Worm (Caenorhabditis elegans) whole organism, L1 larva: ENCODE data around the gene meg-2.

Experiments used
- aly-2 ChIP-seq: fragments of 150-350 bp; optimal IDR thresholded peaks from 2 replicates; lab custom pipeline; 2014; ENCODE audit warnings: missing biosample characterization, missing genetic modification characterization
- ama-1 ChIP-seq: fragments of 150-350 bp; optimal IDR thresholded peaks from 2 replicates; lab custom pipeline; 2014
- ceh-63 ChIP-seq: fragments of 200-800 bp; sonication (Bioruptor generic); optimal IDR thresholded peaks from 2 replicates; lab custom pipeline; 2018; ENCODE audit warnings: mild to moderate bottlenecking, missing genetic modification characterization, missing compliant biosample characterization
- dpl-1 ChIP-seq, 3 experiments: fragments of 150-350 bp in 2 of 3; sonication (generic microtip) in 1 of 3; optimal IDR thresholded peaks; 2 replicates each; lab custom pipeline; 2014 to 2017; ENCODE audit warnings: missing biosample characterization in 3 of 3, missing genetic modification characterization in 3 of 3, missing genetic modification reagents in 3 of 3
- grh-1 ChIP-seq: fragments of 200-800 bp; sonication (Bioruptor generic); IDR thresholded peaks from 2 replicates; pipeline ENCODE4 v1.3.6; 2022; ENCODE audit warnings: missing genetic modification reagents, missing genetic modification characterization, missing compliant biosample characterization
- hlh-4 ChIP-seq: sonication (generic microtip); optimal IDR thresholded peaks from 2 replicates; lab custom pipeline; 2016; ENCODE audit warnings: mild to moderate bottlenecking, missing genetic modification characterization, missing compliant biosample characterization
- mef-2 ChIP-seq: fragments of 150-350 bp; optimal IDR thresholded peaks from 2 replicates; lab custom pipeline; 2014; ENCODE audit warnings: missing biosample characterization, missing genetic modification characterization
- skn-1 ChIP-seq: fragments of 150-350 bp; optimal IDR thresholded peaks from 2 replicates; lab custom pipeline; 2014; ENCODE audit warnings: missing biosample characterization, missing genetic modification characterization

DNA sequence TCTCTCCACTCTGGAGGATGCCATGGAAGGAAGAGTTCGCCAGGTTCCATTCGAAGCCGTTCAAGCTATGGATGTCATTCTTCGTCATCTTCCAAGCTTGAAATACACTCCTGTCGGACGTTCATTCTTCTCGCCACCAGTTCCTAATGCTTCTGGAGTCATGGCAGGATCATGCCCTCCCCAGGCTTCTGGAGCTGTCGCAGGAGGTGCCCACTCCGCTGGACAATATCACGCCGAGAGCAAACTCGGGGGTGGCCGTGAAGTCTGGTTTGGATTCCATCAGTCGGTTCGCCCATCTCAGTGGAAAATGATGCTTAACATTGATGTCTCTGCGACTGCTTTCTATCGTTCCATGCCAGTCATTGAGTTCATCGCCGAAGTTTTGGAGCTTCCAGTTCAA is 26.4 kb upstream of the meg-2 start:
- no peak for TF ChIP-seq aly-2 (tag; lab: Kevin White, UChicago)
- no peak for TF ChIP-seq hlh-4 (tag; lab: Kevin White, UChicago)
- no peak for TF ChIP-seq dpl-1 (GFP tag; optimal IDR thresholded peaks at IDR 0.05; lab: Kevin White, UChicago)
- no peak for TF ChIP-seq ama-1
- no peak for TF ChIP-seq skn-1
- no peak for TF ChIP-seq mef-2 (tag; lab: Kevin White, UChicago)
- TF ChIP-seq ceh-63 (GFP tag; lab: Kevin White, UChicago) = no peak
- TF ChIP-seq grh-1 (GFP tag; lab: Robert Waterston, UW) = no peak
